Worm (Caenorhabditis elegans): ENCODE data around the gene F10C5.3.

DNA sequence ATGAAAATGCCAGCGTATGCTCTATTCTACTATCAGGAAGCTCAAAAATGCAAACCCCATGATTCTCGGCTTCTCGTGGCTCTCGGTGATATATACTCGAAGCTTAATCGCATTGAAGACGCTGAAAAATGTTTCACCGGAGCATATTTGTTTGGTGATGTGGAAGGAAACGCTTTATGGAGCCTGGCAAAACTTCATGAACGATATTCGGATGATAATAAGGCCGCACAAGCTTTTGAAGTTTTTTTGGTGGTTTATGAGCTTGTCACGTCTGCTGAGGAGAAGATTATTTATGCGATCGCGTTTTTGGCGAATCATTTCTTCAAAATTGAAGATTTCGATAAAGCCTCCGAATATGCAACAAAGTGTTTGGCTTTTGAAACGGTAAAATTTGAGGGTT is 2.4 kb upstream of the F10C5.3 start:
- no peak for TF ChIP-seq zip-4 (GFP tag; optimal IDR thresholded peaks at IDR 0.05)
- no peak for TF ChIP-seq nhr-77 (tag; optimal IDR thresholded peaks at IDR 0.05)
- TF ChIP-seq fkh-10 (GFP tag; optimal IDR thresholded peaks at IDR 0.05) = no peak

All from whole organism, L1 larva.